Worm (Caenorhabditis elegans): Measurements from ENCODE around the gene Y54G9A.7.

The Y54G9A.7 gene

ce11 chrII:13737751-13738525 lies 12.3 kb upstream of the Y54G9A.7 start (continued):
- no peak for TF ChIP-seq madf-9 (GFP tag; conservative IDR thresholded peaks at IDR 0.05)
- TF ChIP-seq nhr-11 (tag; optimal IDR thresholded peaks at IDR 0.05), result no peak
- TF ChIP-seq T20F7.1 (GFP tag; optimal IDR thresholded peaks at IDR 0.05), result no peak
- no peak for TF ChIP-seq lir-3 (tag; optimal IDR thresholded peaks at IDR 0.05)
- no peak for TF ChIP-seq fos-1 (tag; optimal IDR thresholded peaks at IDR 0.05)
- TF ChIP-seq tra-1 (GFP tag; IDR thresholded peaks at IDR 0.05), result no peak
- TF ChIP-seq ces-1 (GFP tag; optimal IDR thresholded peaks at IDR 0.05), result no peak
- no peak for TF ChIP-seq jun-1 (tag; optimal IDR thresholded peaks at IDR 0.05)
- TF ChIP-seq nhr-48 (tag; optimal IDR thresholded peaks at IDR 0.05), result peak; percentile 51
- TF ChIP-seq ceh-28 (tag; optimal IDR thresholded peaks at IDR 0.05), result no peak
- TF ChIP-seq daf-12 (tag; optimal IDR thresholded peaks at IDR 0.05), result no peak
- no peak for TF ChIP-seq ZK337.2 (GFP tag; IDR thresholded peaks at IDR 0.05)
- no peak for TF ChIP-seq aly-2 (tag; optimal IDR thresholded peaks at IDR 0.05)
- TF ChIP-seq duxl-1 (tag; optimal IDR thresholded peaks at IDR 0.05; ENCODE audit: poor library complexity), result no peak
- TF ChIP-seq nhr-42 (GFP tag; IDR thresholded peaks at IDR 0.05), result 0 out of 2 replicates have a peak, but pooled peaks have one; percentile 51
- TF ChIP-seq F37D6.2 (tag; optimal IDR thresholded peaks at IDR 0.05), result no peak
- TF ChIP-seq hlh-11 (tag; optimal IDR thresholded peaks at IDR 0.05), result peak; percentile 87
- no peak for TF ChIP-seq ceh-62 (tag; optimal IDR thresholded peaks at IDR 0.05)
- no peak for TF ChIP-seq dmd-9 (GFP tag; IDR thresholded peaks at IDR 0.05)
- no peak for TF ChIP-seq mdt-29 (GFP tag; IDR thresholded peaks at IDR 0.05)
- TF ChIP-seq sdz-12 (GFP tag; optimal IDR thresholded peaks at IDR 0.05), result no peak
- no peak for TF ChIP-seq Y5F2A.4 (GFP tag; optimal IDR thresholded peaks at IDR 0.05)
- no peak for TF ChIP-seq attf-4 (tag; optimal IDR thresholded peaks at IDR 0.05)
- TF ChIP-seq mep-1 (tag; optimal IDR thresholded peaks at IDR 0.05), result no peak
- TF ChIP-seq nhr-77 (tag; optimal IDR thresholded peaks at IDR 0.05), result peak; percentile 84
- no peak for TF ChIP-seq mxl-2 (GFP tag; conservative IDR thresholded peaks at IDR 0.05)
- TF ChIP-seq unc-62 (GFP tag; optimal IDR thresholded peaks at IDR 0.05 in 1 of 2), result no peak
- no peak for TF ChIP-seq unc-62 (tag; optimal IDR thresholded peaks at IDR 0.05)
- TF ChIP-seq nhr-6 (tag; optimal IDR thresholded peaks at IDR 0.05), result no peak
- no peak for TF ChIP-seq dpl-1 (GFP tag; optimal IDR thresholded peaks at IDR 0.05)
- TF ChIP-seq nhr-28 (tag; optimal IDR thresholded peaks at IDR 0.05), result peak; percentile 67
- TF ChIP-seq lin-38 (GFP tag; IDR thresholded peaks at IDR 0.05), result no peak
- TF ChIP-seq spr-3 (GFP tag; optimal IDR thresholded peaks at IDR 0.05), result no peak
- TF ChIP-seq Y105C5A.15 (GFP tag; IDR thresholded peaks at IDR 0.05), result no peak
- TF ChIP-seq nhr-76 (tag; optimal IDR thresholded peaks at IDR 0.05), result no peak
- no peak for TF ChIP-seq lin-13 (GFP tag; optimal IDR thresholded peaks at IDR 0.05)
- no peak for TF ChIP-seq ztf-11 (tag; optimal IDR thresholded peaks at IDR 0.05)
- TF ChIP-seq nhr-237 (tag; optimal IDR thresholded peaks at IDR 0.05), result no peak
- TF ChIP-seq zag-1 (tag; optimal IDR thresholded peaks at IDR 0.05), result no peak
- TF ChIP-seq nhr-111 (GFP tag; optimal IDR thresholded peaks at IDR 0.05), result no peak
- no peak for TF ChIP-seq ceh-32 (tag; optimal IDR thresholded peaks at IDR 0.05; ENCODE audit: poor library complexity)
- TF ChIP-seq mxl-3 (GFP tag; optimal IDR thresholded peaks at IDR 0.05), result peak; percentile 52
- no peak for TF ChIP-seq nhr-10 (tag; optimal IDR thresholded peaks at IDR 0.05)
- peak; percentile 10 for TF ChIP-seq pqm-1 (tag; optimal IDR thresholded peaks at IDR 0.05)
- TF ChIP-seq zip-11 (GFP tag; IDR thresholded peaks at IDR 0.05), result no peak
- TF ChIP-seq ZK546.5 (tag; optimal IDR thresholded peaks at IDR 0.05), result no peak
- TF ChIP-seq unc-130 (GFP tag; optimal IDR thresholded peaks at IDR 0.05), result no peak
- TF ChIP-seq Y48G9A.11 (GFP tag; IDR thresholded peaks at IDR 0.05), result no peak
- TF ChIP-seq set-16 (GFP tag; IDR thresholded peaks at IDR 0.05), result no peak
- TF ChIP-seq F10B5.3 (tag; optimal IDR thresholded peaks at IDR 0.05), result no peak
- TF ChIP-seq lim-7 (GFP tag; IDR thresholded peaks at IDR 0.05), result no peak
- TF ChIP-seq dmd-6 (GFP tag; IDR thresholded peaks at IDR 0.05), result peak; percentile 61
